Worm (Caenorhabditis elegans) whole organism, young adult: ENCODE results near the gene ifet-1.

Source experiments
- B0019.2 ChIP-seq: fragments of 200-800 bp; sonication (Bioruptor generic); conservative IDR thresholded peaks from 2 replicates; pipeline ENCODE4 v1.3.6; 2022; ENCODE audit warnings: missing genetic modification reagents, missing genetic modification characterization, missing compliant biosample characterization
- B0261.1 ChIP-seq: sonication (generic microtip); optimal IDR thresholded peaks from 2 replicates; lab custom pipeline; 2016; ENCODE audit warnings: mild to moderate bottlenecking, missing genetic modification characterization, moderate library complexity, missing compliant biosample characterization
- F22D6.2 ChIP-seq: sonication (generic microtip); optimal IDR thresholded peaks from 2 replicates; lab custom pipeline; 2016; ENCODE audit warnings: mild to moderate bottlenecking, missing genetic modification characterization, missing compliant biosample characterization
- F23B12.7 ChIP-seq: sonication (generic microtip); optimal IDR thresholded peaks from 2 replicates; lab custom pipeline; 2017; ENCODE audit warnings: missing genetic modification characterization, mild to moderate bottlenecking, missing compliant biosample characterization, antibody characterized with exemption, moderate library complexity; ENCODE audit not compliant: insufficient read depth
- F55B11.4 ChIP-seq: sonication (generic microtip); optimal IDR thresholded peaks from 2 replicates; lab custom pipeline; 2016; ENCODE audit warnings: missing compliant biosample characterization, missing genetic modification characterization, borderline replicate concordance; ENCODE audit not compliant: insufficient read depth
- F57A8.1 ChIP-seq: fragments of 200-800 bp; sonication (Bioruptor generic); optimal IDR thresholded peaks from 2 replicates; lab custom pipeline; 2018; ENCODE audit warnings: mild to moderate bottlenecking, missing genetic modification characterization, moderate library complexity, missing compliant biosample characterization
- F57C9.4 ChIP-seq: sonication (generic microtip); optimal IDR thresholded peaks from 2 replicates; lab custom pipeline; 2017; ENCODE audit warnings: mild to moderate bottlenecking, missing genetic modification characterization, missing compliant biosample characterization
- K11D2.4 ChIP-seq: fragments of 200-800 bp; sonication (Bioruptor generic); IDR thresholded peaks from 2 replicates; pipeline ENCODE4 v1.3.6; 2022; ENCODE audit warnings: missing genetic modification reagents, missing genetic modification characterization, missing compliant biosample characterization
- K12H6.12 ChIP-seq: fragments of 200-800 bp; sonication (Bioruptor generic); optimal IDR thresholded peaks from 2 replicates; lab custom pipeline; 2018; ENCODE audit warnings: mild to moderate bottlenecking, missing genetic modification characterization, missing compliant biosample characterization
- T26A5.8 ChIP-seq: sonication (generic microtip); optimal IDR thresholded peaks from 2 replicates; lab custom pipeline; 2016; ENCODE audit warnings: missing genetic modification characterization, missing compliant biosample characterization
- Y53F4B.3 ChIP-seq: fragments of 200-800 bp; sonication (Bioruptor generic); IDR thresholded peaks from 2 replicates; pipeline ENCODE4 v1.3.6; 2022; ENCODE audit warnings: missing genetic modification reagents, missing genetic modification characterization, missing compliant biosample characterization
- Y56A3A.18 ChIP-seq: fragments of 200-800 bp; sonication (Bioruptor generic); IDR thresholded peaks from 2 replicates; pipeline ENCODE4 v1.3.6; 2022; ENCODE audit warnings: missing genetic modification reagents, missing genetic modification characterization, missing compliant biosample characterization
- Y95B8A.8 ChIP-seq: fragments of 200-800 bp; sonication (Bioruptor generic); IDR thresholded peaks from 2 replicates; pipeline ENCODE4 v1.3.6; 2022; ENCODE audit warnings: missing genetic modification reagents, missing genetic modification characterization, missing compliant biosample characterization
- akir-1 ChIP-seq: fragments of 200-800 bp; sonication (Bioruptor generic); optimal IDR thresholded peaks from 2 replicates; lab custom pipeline; 2018; ENCODE audit warnings: mild to moderate bottlenecking, missing genetic modification characterization, moderate library complexity, missing compliant biosample characterization
- aptf-3 ChIP-seq: fragments of 200-800 bp; sonication (Bioruptor generic); IDR thresholded peaks from 2 replicates; pipeline ENCODE4 v1.3.6; 2022; ENCODE audit warnings: missing genetic modification characterization, missing compliant biosample characterization
- athp-1 ChIP-seq: sonication (generic microtip); optimal IDR thresholded peaks from 2 replicates; lab custom pipeline; 2017; ENCODE audit warnings: mild to moderate bottlenecking, missing genetic modification characterization, missing compliant biosample characterization
- chd-7 ChIP-seq: sonication (generic microtip); optimal IDR thresholded peaks from 2 replicates; lab custom pipeline; 2016; ENCODE audit warnings: mild to moderate bottlenecking, missing genetic modification characterization, moderate library complexity, missing compliant biosample characterization
- dpl-1 ChIP-seq: fragments of 150-350 bp; optimal IDR thresholded peaks from 2 replicates; lab custom pipeline; 2014; ENCODE audit warnings: missing biosample characterization, missing genetic modification reagents, missing genetic modification characterization
- efl-1 ChIP-seq: fragments of 150-350 bp; optimal IDR thresholded peaks from 2 replicates; lab custom pipeline; 2014; ENCODE audit warnings: missing biosample characterization, missing genetic modification reagents, missing genetic modification characterization
- ekl-4 ChIP-seq: fragments of 200-800 bp; sonication (Bioruptor generic); IDR thresholded peaks from 2 replicates; pipeline ENCODE4 v1.3.6; 2022; ENCODE audit warnings: missing genetic modification reagents, missing genetic modification characterization, missing compliant biosample characterization
- fkh-3 ChIP-seq: sonication (generic microtip); optimal IDR thresholded peaks from 2 replicates; lab custom pipeline; 2016; ENCODE audit warnings: mild to moderate bottlenecking, missing genetic modification characterization, missing compliant biosample characterization
- hrde-1 ChIP-seq: sonication (generic microtip); optimal IDR thresholded peaks from 2 replicates; lab custom pipeline; 2016; ENCODE audit warnings: missing genetic modification characterization, mild to moderate bottlenecking, missing compliant biosample characterization, moderate library complexity, missing genotype, missing genetic modification reagents, borderline replicate concordance
- hsf-1 ChIP-seq: fragments of 200-800 bp; sonication (Bioruptor generic); IDR thresholded peaks from 2 replicates; pipeline ENCODE4 v1.3.6; 2022; ENCODE audit warnings: missing genetic modification reagents, missing genetic modification characterization, missing compliant biosample characterization
- lin-26 ChIP-seq: fragments of 200-800 bp; sonication (Bioruptor generic); IDR thresholded peaks from 2 replicates; pipeline ENCODE4 v1.3.6; 2022; ENCODE audit warnings: missing genetic modification reagents, missing genetic modification characterization, missing compliant biosample characterization
- lin-40 ChIP-seq: sonication (generic microtip); optimal IDR thresholded peaks from 2 replicates; lab custom pipeline; 2016; ENCODE audit warnings: missing genetic modification characterization, mild to moderate bottlenecking, missing compliant biosample characterization, missing genotype, missing genetic modification reagents
- lir-1 ChIP-seq: fragments of 200-800 bp; sonication (Bioruptor generic); conservative IDR thresholded peaks from 2 replicates; pipeline ENCODE4 v1.3.6; 2022; ENCODE audit warnings: missing genetic modification reagents, missing genetic modification characterization, missing compliant biosample characterization
- lsl-1 ChIP-seq: fragments of 200-800 bp; sonication (Bioruptor generic); optimal IDR thresholded peaks from 2 replicates; lab custom pipeline; 2018; ENCODE audit warnings: mild to moderate bottlenecking, missing genetic modification characterization, moderate library complexity, missing compliant biosample characterization
- lsy-27 ChIP-seq: sonication (generic microtip); optimal IDR thresholded peaks from 2 replicates; lab custom pipeline; 2017; ENCODE audit warnings: missing genetic modification characterization, mild to moderate bottlenecking, missing compliant biosample characterization, antibody characterized with exemption, missing genotype, borderline replicate concordance; ENCODE audit not compliant: insufficient read depth
- madf-8 ChIP-seq: fragments of 200-800 bp; sonication (Bioruptor generic); conservative IDR thresholded peaks from 2 replicates; pipeline ENCODE4 v1.3.6; 2022; ENCODE audit warnings: missing genetic modification reagents, missing genetic modification characterization, missing compliant biosample characterization
- mcd-1 ChIP-seq: fragments of 200-800 bp; sonication (Bioruptor generic); IDR thresholded peaks from 2 replicates; pipeline ENCODE4 v1.3.6; 2022; ENCODE audit warnings: missing genetic modification reagents, missing genetic modification characterization, missing compliant biosample characterization
- nfyb-1 ChIP-seq: fragments of 200-800 bp; sonication (Bioruptor generic); IDR thresholded peaks from 2 replicates; pipeline ENCODE4 v1.3.6; 2022; ENCODE audit warnings: missing genetic modification reagents, missing genetic modification characterization, missing compliant biosample characterization
- nhr-80 ChIP-seq: sonication (generic microtip); optimal IDR thresholded peaks from 2 replicates; lab custom pipeline; 2016; ENCODE audit warnings: missing genetic modification characterization, missing compliant biosample characterization
- pha-4 ChIP-seq: fragments of 150-350 bp; sonication (generic microtip); optimal IDR thresholded peaks from 2 replicates; lab custom pipeline; 2014; ENCODE audit warnings: missing biosample characterization, missing genetic modification reagents, missing genetic modification characterization
- rcor-1 ChIP-seq: fragments of 200-800 bp; sonication (Bioruptor generic); IDR thresholded peaks from 2 replicates; pipeline ENCODE4 v1.3.6; 2022; ENCODE audit warnings: missing genetic modification reagents, missing genetic modification characterization, missing compliant biosample characterization
- rec-8 ChIP-seq, 2 experiments: sonication (generic microtip); optimal IDR thresholded peaks; 2 replicates each; lab custom pipeline; 2016; ENCODE audit warnings: mild to moderate bottlenecking in 2 of 2, missing genetic modification characterization in 2 of 2, missing genetic modification reagents in 2 of 2, missing genotype in 2 of 2, missing biosample characterization in 1 of 2, missing compliant biosample characterization in 1 of 2, moderate library complexity in 1 of 2
- snpc-1.3 ChIP-seq: sonication (generic microtip); optimal IDR thresholded peaks from 2 replicates; lab custom pipeline; 2017; ENCODE audit warnings: missing genetic modification characterization, mild to moderate bottlenecking, missing compliant biosample characterization, antibody characterized with exemption, moderate library complexity, missing genotype, missing genetic modification reagents; ENCODE audit not compliant: insufficient read depth
- snpc-3.4 ChIP-seq: sonication (generic microtip); optimal IDR thresholded peaks from 2 replicates; lab custom pipeline; 2017; ENCODE audit warnings: missing genetic modification characterization, mild to moderate bottlenecking, missing compliant biosample characterization, antibody characterized with exemption, moderate library complexity, missing genotype, missing genetic modification reagents
- snpc-4 ChIP-seq, 5 experiments: fragments of 150-350 bp in 1 of 5; sonication (generic microtip) in 4 of 5; optimal IDR thresholded peaks; 2 replicates each; lab custom pipeline; 2014 to 2018; ENCODE audit warnings: missing genetic modification characterization in 5 of 5, missing biosample characterization in 3 of 5, antibody characterized with exemption in 2 of 5, mild to moderate bottlenecking in 2 of 5, missing compliant biosample characterization in 2 of 5, missing genotype in 2 of 5, moderate library complexity in 2 of 5, missing genetic modification reagents in 1 of 5
- tbx-9 ChIP-seq: sonication (generic microtip); optimal IDR thresholded peaks from 2 replicates; lab custom pipeline; 2016; ENCODE audit warnings: borderline replicate concordance, missing genetic modification characterization, inconsistent platforms, missing compliant biosample characterization
- xnd-1 ChIP-seq: sonication (generic microtip); optimal IDR thresholded peaks from 2 replicates; lab custom pipeline; 2016; ENCODE audit warnings: missing genotype, missing genetic modification reagents, missing genetic modification characterization, missing compliant biosample characterization
- ztf-22 ChIP-seq: fragments of 200-800 bp; sonication (Bioruptor generic); optimal IDR thresholded peaks from 2 replicates; lab custom pipeline; 2018; ENCODE audit warnings: mild to moderate bottlenecking, missing genetic modification characterization, moderate library complexity, missing compliant biosample characterization
- ztf-26 ChIP-seq: sonication (generic microtip); optimal IDR thresholded peaks from 2 replicates; lab custom pipeline; 2017; ENCODE audit warnings: missing genetic modification characterization, missing compliant biosample characterization
- ztf-28 ChIP-seq: fragments of 200-800 bp; sonication (Bioruptor generic); IDR thresholded peaks from 2 replicates; pipeline ENCODE4 v1.3.6; 2022; ENCODE audit warnings: missing genetic modification reagents, missing genetic modification characterization, missing compliant biosample characterization

ifet-1 gene

DNA sequence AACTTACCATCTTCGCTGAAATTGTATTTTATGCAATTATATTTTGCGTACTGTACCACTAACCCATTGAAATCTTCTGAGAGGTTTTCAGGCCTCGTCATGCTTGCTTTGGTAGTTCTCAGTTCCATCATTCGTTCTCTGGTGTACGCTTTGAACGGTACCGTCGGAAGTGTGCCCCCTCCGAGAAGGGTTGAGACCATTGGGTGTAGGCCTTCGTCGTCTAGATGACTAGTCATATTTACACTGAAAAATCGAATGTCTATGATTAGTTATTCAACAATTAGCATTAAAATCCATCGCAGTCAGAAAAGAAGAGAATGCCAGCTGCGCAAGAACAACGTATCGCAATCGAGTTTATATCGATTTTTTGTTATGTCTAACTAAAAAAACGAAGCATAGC is at the start of gene ifet-1:
Gene ifet-1, minus strand, starts transcription at position 243 of the 400 bp plus-strand sequence.
- TF ChIP-seq B0261.1 (tag; lab: Kevin White, UChicago) = no peak
- TF ChIP-seq F57A8.1 = no peak
- TF ChIP-seq Y56A3A.18 (GFP tag; lab: Robert Waterston, UW) = peak; percentile 59; the same call in 1 of the 2 replicates

DNA sequence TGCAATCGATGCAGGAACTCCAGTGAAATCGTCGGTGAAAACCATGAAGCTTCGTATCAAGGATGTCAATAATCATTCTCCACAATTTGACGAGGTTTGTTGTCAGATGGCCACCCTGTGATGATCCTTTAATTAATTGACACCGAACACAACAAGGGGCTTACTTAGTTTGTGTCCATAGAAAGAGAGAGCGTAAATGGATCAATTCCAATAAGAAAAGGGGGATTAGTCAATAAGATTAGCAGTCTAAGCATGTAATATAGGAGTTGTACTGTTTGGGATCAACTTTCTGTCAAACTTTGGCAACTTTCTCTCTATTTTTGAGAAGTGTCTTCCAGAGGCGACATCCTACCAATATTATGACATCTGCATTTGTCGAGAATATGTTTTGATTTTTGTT is 49.1 kb upstream of the ifet-1 start:
- no peak for TF ChIP-seq ztf-28 (GFP tag; lab: Robert Waterston, UW)
- no peak for TF ChIP-seq ztf-22
- no peak for TF ChIP-seq Y53F4B.3 (GFP tag; lab: Robert Waterston, UW)
- TF ChIP-seq nhr-80 (tag; lab: Kevin White, UChicago) = no peak
- no peak for TF ChIP-seq F57C9.4 (tag; lab: Kevin White, UChicago)
- TF ChIP-seq B0019.2 (GFP tag; lab: Robert Waterston, UW) = no peak
- TF ChIP-seq lsy-27 (tag; lab: Kevin White, UChicago) = no peak
- no peak for TF ChIP-seq athp-1 (tag; lab: Kevin White, UChicago)
- TF ChIP-seq K12H6.12 (tag; lab: Kevin White, UChicago) = no peak
- TF ChIP-seq lin-26 (GFP tag; lab: Robert Waterston, UW) = no peak
- no peak for TF ChIP-seq fkh-3 (tag; lab: Kevin White, UChicago)
- no peak for TF ChIP-seq Y95B8A.8 (GFP tag; lab: Robert Waterston, UW)
- TF ChIP-seq tbx-9 (tag; lab: Kevin White, UChicago) = no peak
- TF ChIP-seq hrde-1 = no peak

DNA sequence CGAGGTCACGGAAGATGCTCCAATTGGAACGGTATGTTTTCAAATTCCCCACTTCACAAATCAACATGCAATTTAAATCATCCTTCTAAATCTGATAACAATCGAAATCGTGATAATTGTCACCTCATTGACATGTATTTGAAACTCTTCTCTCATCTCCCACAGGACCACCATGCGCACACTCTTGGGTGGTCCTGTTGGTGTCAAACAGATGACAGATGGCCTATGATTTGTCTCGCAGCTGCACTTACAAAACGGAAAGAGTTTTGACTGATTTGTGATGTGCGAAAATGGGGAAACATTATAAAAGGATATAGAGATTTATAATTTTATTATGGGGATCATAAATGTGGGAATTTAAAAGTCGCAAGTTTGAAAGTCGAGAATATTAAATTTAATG is 48.5 kb upstream of the ifet-1 start:
- TF ChIP-seq snpc-3.4 (no peak), F23B12.7 (tag; lab: Kevin White, UChicago) (no peak), ekl-4 (GFP tag; lab: Robert Waterston, UW) (no peak), F57C9.4 (tag; lab: Kevin White, UChicago) (no peak), hsf-1 (GFP tag; lab: Robert Waterston, UW) (no peak), B0019.2 (GFP tag; lab: Robert Waterston, UW) (no peak), ztf-26 (no peak), rec-8 (tag; optimal IDR thresholded peaks at IDR 0.05; lab: Kevin White, UChicago) (no peak), mcd-1 (no peak), nfyb-1 (GFP tag; lab: Robert Waterston, UW) (no peak), efl-1 (no peak), T26A5.8 (tag; lab: Kevin White, UChicago) (no peak), lir-1 (GFP tag; lab: Robert Waterston, UW) (no peak), lin-40 (tag; lab: Kevin White, UChicago) (no peak), K11D2.4 (GFP tag; lab: Robert Waterston, UW) (no peak)

ce11 chrIII:4520057-4520456 is 45.1 kb upstream of the ifet-1 start, which contains the start of gene cdh-4:
Gene cdh-4 (plus strand): TSS chrIII:4520357.
- peak; percentile 5 for TF ChIP-seq xnd-1 (tag; lab: Kevin White, UChicago)
- TF ChIP-seq pha-4 (tag; lab: Kevin White, UChicago) = no peak
- TF ChIP-seq aptf-3 (GFP tag; lab: Robert Waterston, UW) = no peak
- peak; percentile 29 for TF ChIP-seq dpl-1 (GFP tag; lab: Kevin White, UChicago)
- TF ChIP-seq snpc-1.3 = no peak
- TF ChIP-seq F55B11.4 (tag; lab: Kevin White, UChicago) = no peak
- TF ChIP-seq T26A5.8 (tag; lab: Kevin White, UChicago) = no peak
- peak; percentile 62; the same call in 1 of the 2 replicates for TF ChIP-seq madf-8 (GFP tag; lab: Robert Waterston, UW)
- TF ChIP-seq rcor-1 (GFP tag; lab: Robert Waterston, UW) = no peak
- no peak for TF ChIP-seq akir-1 (GFP tag; lab: Kevin White, UChicago)
- peak; percentile 41 for TF ChIP-seq efl-1
- TF ChIP-seq snpc-4 (GFP tag; optimal IDR thresholded peaks at IDR 0.05; lab: Kevin White, UChicago) = no peak
- no peak for TF ChIP-seq snpc-4 (tag; optimal IDR thresholded peaks at IDR 0.05; lab: Kevin White, UChicago)
- no peak for TF ChIP-seq lsy-27 (tag; lab: Kevin White, UChicago)
- TF ChIP-seq chd-7 (tag; lab: Kevin White, UChicago) = no peak
- TF ChIP-seq F22D6.2 (tag; lab: Kevin White, UChicago) = no peak
- no peak for TF ChIP-seq F57A8.1
- TF ChIP-seq lsl-1 (GFP tag; lab: Kevin White, UChicago) = no peak
